Worm (Caenorhabditis elegans) whole organism, dauer: ENCODE data around the gene B0222.5.

ENCODE experiments used
- unc-62 ChIP-seq: sonication (generic microtip); optimal IDR thresholded peaks from 2 replicates; lab custom pipeline; 2017; ENCODE audit warnings: missing biosample characterization, missing genetic modification reagents, missing genetic modification characterization

The B0222.5 gene

DNA sequence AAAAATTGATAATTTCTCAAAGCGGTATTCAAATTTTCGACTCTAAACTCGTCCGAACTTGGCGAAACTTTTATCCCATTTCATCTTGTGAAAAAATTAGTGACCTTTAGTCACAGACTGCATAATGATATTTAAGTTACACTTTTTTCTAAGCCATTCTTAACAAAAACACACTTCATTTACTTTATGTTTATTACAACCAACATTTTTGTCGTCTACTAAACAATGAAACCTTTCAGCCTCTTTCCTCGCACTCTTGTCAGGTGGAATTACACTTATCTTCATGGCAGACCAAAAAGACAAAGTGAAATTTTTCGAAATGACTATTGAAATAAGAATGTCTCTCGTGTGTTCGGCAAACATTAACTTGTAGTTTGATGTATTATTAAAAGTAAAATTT is 9.2 kb upstream of the B0222.5 start:
- no peak for TF ChIP-seq unc-62

DNA sequence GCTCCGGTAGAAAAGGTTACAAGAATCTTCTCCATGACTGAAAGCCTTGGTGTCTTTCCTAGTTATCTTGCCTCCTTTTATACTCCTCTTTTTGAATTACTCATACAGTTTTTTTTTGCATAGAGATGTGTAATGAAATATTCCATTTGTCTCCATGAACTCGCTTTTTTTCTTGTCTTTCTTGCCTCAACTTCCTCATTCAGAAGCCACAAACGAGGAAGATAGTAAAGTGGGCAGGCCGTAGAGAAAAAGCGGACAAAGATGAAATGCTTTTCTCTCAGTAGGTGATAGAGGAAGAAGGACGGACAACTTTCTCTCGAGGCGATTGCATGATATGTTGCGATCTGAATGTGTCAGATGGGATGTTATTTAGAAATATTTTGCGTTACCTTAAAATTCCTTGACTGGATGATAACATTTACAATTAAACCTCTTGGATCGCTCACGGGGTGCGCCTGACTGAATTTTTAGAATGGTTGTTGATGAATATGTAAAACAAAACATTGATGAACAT is 8.3 kb upstream of the B0222.5 start, which contains the start of gene col-145:
Gene col-145 (minus strand): TSS at position 51 of the 514 bp plus-strand sequence.
- no peak for TF ChIP-seq unc-62

ce11 chrV:9162118-9162729 is 7.6 kb upstream of the B0222.5 start:
- no peak for TF ChIP-seq unc-62

ce11 chrV:9160224-9160886 is 5.7 kb upstream of the B0222.5 start, which contains the start of gene col-144:
col-144 (minus strand) TSS chrV:9160642.
- TF ChIP-seq unc-62 = no peak

DNA sequence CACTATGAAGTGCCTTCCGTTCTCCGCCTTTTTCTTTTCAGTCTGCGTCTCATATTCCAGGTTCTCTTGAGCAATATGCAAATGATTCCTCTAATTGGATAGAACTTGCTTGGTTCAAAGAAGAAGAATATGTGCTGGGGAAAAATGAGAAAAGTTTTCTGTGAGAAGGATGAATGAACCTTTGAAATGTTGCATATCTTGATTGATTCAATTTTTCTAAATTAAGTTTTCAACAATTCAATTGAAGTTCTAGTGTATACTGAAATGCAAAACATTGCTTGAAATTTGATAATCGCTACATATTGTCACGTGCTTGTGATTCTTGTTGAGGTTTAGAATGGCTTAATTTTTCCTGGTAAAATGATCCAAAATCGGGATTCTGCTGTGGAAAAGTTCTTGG is 2.9 kb upstream of the B0222.5 start:
- no peak for TF ChIP-seq unc-62

DNA sequence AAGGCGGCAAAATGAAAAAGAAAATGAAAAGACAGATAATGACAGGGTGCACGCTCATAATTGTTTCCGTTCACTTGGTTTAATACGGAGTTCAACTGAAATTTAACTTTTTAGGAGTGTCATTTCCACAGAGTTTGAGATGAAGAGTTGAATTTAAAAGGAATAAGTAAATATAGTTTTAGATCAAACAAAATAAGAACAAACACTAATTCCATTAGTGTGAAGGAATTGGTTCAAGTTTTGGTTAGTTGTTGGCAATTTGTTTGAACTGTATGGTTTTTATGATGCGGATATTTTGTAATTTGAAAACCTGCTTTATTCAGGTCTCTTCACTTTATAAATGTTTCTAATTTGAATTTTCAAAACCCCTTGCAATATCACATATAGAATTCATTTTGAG is 2.0 kb upstream of the B0222.5 start, which contains the start of gene B0222.15:
Gene B0222.15 (minus strand): TSS at position 101 of the 400 bp plus-strand sequence.
- no peak for TF ChIP-seq unc-62

- TF ChIP-seq unc-62 = no peak
Measured at ce11 chrV:9155616-9156015, 944 bp upstream of the B0222.5 start.

DNA sequence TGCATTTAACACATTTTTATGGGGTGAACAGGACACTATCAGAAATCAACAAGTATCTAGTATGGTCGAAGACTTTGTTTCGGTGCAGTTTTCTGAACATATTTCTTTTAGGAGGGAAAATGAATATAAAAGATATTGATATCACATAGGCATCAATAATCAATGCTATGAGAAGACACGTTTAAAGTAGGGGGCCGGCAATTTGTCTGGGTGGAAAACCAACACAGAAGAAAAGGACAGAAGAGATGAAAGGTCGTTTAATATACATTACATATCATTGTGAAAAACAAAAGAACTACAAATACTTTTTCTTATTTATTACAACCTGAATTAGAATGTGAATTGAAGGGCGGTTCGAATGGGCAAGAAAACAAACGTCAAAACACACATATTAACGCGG is 2.3 kb downstream of the B0222.5 start:
- TF ChIP-seq unc-62 = no peak

DNA sequence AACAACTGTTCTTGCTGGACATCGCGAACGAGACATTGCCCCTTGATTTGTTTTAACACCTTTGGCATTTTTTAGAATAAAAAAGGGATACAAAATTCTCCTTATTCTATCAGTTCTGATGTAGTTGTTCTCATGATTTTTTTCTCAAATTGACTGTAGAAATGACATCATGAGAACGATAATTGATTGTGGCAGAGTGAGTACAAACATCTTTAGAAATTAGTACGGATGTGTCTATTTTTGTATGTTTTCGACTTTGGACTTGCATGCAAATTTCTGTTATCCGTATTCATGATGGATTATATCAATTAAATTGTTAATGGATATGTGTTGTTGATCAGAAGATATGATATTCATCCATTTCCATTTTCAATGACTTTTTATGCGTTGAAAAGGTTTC is 6.5 kb downstream of the B0222.5 start:
- TF ChIP-seq unc-62 = no peak

- no peak for TF ChIP-seq unc-62
Measured at ce11 chrV:9146849-9147557, 7.7 kb downstream of the B0222.5 start, which contains the start of gene spl-2. spl-2 (minus strand) TSS chrV:9146899.

DNA sequence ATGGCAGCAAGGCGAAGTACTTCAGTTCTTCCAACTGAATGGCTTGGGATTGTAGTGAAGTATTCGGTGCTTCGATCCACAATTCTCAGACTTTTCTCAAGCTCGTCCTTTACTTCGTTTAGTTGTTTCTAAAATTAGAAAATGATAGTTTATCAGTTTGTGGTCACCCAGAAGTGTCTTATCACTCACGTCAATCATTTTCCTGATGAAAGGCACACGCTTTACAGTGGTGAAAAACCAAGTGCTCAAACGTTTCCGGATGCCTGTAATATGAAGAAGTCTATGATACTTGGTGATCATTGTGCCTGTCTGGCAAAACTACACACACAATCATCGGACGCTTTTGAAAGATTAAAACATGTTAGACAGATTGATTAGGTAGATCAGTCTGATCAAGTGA is 8.5 kb downstream of the B0222.5 start:
- no peak for TF ChIP-seq unc-62

DNA sequence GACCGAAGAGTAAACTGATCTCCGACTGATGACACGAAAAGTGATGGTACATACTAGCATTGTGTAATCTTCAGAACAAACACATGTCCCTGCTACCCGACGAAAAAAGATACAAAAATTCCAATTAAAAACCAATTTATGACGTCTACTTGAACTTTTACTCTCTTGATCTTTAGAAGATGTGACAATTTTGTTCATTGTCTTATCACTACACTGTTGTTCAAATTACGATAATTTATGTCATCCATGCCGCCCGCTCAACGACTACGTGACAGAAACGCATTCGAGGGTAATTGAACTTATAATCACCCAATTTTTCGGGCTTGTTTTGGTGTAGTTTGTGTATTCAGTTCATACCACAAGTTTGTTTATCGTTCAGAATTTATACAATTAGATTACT is 10.8 kb downstream of the B0222.5 start:
- TF ChIP-seq unc-62 = no peak

- no peak for TF ChIP-seq unc-62
Measured at ce11 chrV:9141297-9141696, 13.4 kb downstream of the B0222.5 start, which contains the start of gene pitr-3. pitr-3 (minus strand) TSS chrV:9141397.

- no peak for TF ChIP-seq unc-62
Measured at ce11 chrV:9137618-9138017, 17.1 kb downstream of the B0222.5 start, which contains the start of gene pitr-2. pitr-2 (minus strand) TSS chrV:9137718.

ce11 chrV:9133950-9134349 is 20.7 kb downstream of the B0222.5 start, which contains the start of gene B0222.1:
B0222.1 (plus strand) TSS chrV:9134255.
- TF ChIP-seq unc-62 = no peak

DNA sequence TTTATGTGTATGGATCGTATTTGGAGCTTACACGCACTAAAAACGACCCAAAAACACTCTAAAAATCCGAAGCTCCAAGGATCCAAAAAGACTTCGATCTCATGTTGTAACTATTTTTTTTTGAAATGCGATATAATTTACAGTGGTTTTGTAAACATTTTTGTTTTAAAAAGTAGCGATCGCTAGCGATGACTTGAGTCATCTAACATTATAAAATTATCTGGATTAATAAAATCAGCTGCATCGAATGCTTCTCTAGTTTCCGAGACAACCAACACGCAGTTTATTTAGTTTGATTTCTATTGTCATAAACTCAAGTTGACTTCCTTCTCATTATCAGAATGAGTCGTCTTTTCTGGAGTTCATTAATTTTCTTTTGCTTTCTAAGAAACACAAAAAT is 22.6 kb downstream of the B0222.5 start, which contains the start of gene F21C10.1:
Gene F21C10.1 (plus strand): TSS at position 301 of the 400 bp plus-strand sequence.
- no peak for TF ChIP-seq unc-62

ce11 chrV:9130766-9131165 is 23.9 kb downstream of the B0222.5 start, which contains the start of gene F21C10.19:
F21C10.19 (plus strand) TSS chrV:9131066.
- no peak for TF ChIP-seq unc-62
